Worm (Caenorhabditis elegans) whole organism, young adult: ENCODE measurements around the gene cmtr-2.

Experiments
- B0019.2 ChIP-seq: fragments of 200-800 bp; sonication (Bioruptor generic); conservative IDR thresholded peaks from 2 replicates; pipeline ENCODE4 v1.3.6; 2022; ENCODE audit warnings: missing genetic modification reagents, missing genetic modification characterization, missing compliant biosample characterization
- B0035.1 ChIP-seq: sonication (generic microtip); optimal IDR thresholded peaks from 2 replicates; lab custom pipeline; 2016; ENCODE audit warnings: missing genetic modification characterization, mild to moderate bottlenecking, missing compliant biosample characterization, missing genotype, missing genetic modification reagents
- C06A6.2 ChIP-seq: fragments of 200-800 bp; sonication (Bioruptor generic); conservative IDR thresholded peaks from 2 replicates; pipeline ENCODE4 v1.3.6; 2022; ENCODE audit warnings: missing genetic modification characterization, missing compliant biosample characterization
- K12H6.12 ChIP-seq: fragments of 200-800 bp; sonication (Bioruptor generic); optimal IDR thresholded peaks from 2 replicates; lab custom pipeline; 2018; ENCODE audit warnings: mild to moderate bottlenecking, missing genetic modification characterization, missing compliant biosample characterization
- Y53F4B.3 ChIP-seq: fragments of 200-800 bp; sonication (Bioruptor generic); IDR thresholded peaks from 2 replicates; pipeline ENCODE4 v1.3.6; 2022; ENCODE audit warnings: missing genetic modification reagents, missing genetic modification characterization, missing compliant biosample characterization
- Y53G8AR.9 ChIP-seq: fragments of 200-800 bp; sonication (Bioruptor generic); conservative IDR thresholded peaks from 2 replicates; pipeline ENCODE4 v1.3.6; 2022; ENCODE audit warnings: missing genetic modification reagents, missing genetic modification characterization, missing compliant biosample characterization
- akir-1 ChIP-seq: fragments of 200-800 bp; sonication (Bioruptor generic); optimal IDR thresholded peaks from 2 replicates; lab custom pipeline; 2018; ENCODE audit warnings: mild to moderate bottlenecking, missing genetic modification characterization, moderate library complexity, missing compliant biosample characterization
- ama-1 ChIP-seq, 3 experiments: fragments of 150-350 bp in 1 of 3; sonication (generic microtip) in 2 of 3; optimal IDR thresholded peaks; 2 replicates each; lab custom pipeline; 2014 to 2018; ENCODE audit warnings: missing biosample characterization in 2 of 3, missing genetic modification characterization in 2 of 3, missing genetic modification reagents in 2 of 3
- aptf-3 ChIP-seq: fragments of 200-800 bp; sonication (Bioruptor generic); IDR thresholded peaks from 2 replicates; pipeline ENCODE4 v1.3.6; 2022; ENCODE audit warnings: missing genetic modification characterization, missing compliant biosample characterization
- atf-7 ChIP-seq: sonication (generic microtip); optimal IDR thresholded peaks from 2 replicates; lab custom pipeline; 2017; ENCODE audit warnings: mild to moderate bottlenecking, missing genetic modification characterization, missing compliant biosample characterization
- athp-1 ChIP-seq: sonication (generic microtip); optimal IDR thresholded peaks from 2 replicates; lab custom pipeline; 2017; ENCODE audit warnings: mild to moderate bottlenecking, missing genetic modification characterization, missing compliant biosample characterization
- attf-3 ChIP-seq: fragments of 200-800 bp; sonication (Bioruptor generic); conservative IDR thresholded peaks from 2 replicates; pipeline ENCODE4 v1.3.6; 2022; ENCODE audit warnings: missing genetic modification reagents, missing genetic modification characterization, missing compliant biosample characterization
- attf-5 ChIP-seq: fragments of 200-800 bp; sonication (Bioruptor generic); optimal IDR thresholded peaks from 2 replicates; lab custom pipeline; 2018; ENCODE audit warnings: mild to moderate bottlenecking, missing genetic modification characterization, missing compliant biosample characterization
- attf-6 ChIP-seq: fragments of 200-800 bp; sonication (Bioruptor generic); IDR thresholded peaks from 2 replicates; pipeline ENCODE4 v1.3.6; 2022; ENCODE audit warnings: missing genetic modification reagents, missing genetic modification characterization, missing compliant biosample characterization
- bed-1 ChIP-seq: fragments of 200-800 bp; sonication (Bioruptor generic); IDR thresholded peaks from 2 replicates; pipeline ENCODE4 v1.3.6; 2022; ENCODE audit warnings: missing genetic modification reagents, missing genetic modification characterization, missing compliant biosample characterization
- bed-2 ChIP-seq: fragments of 200-800 bp; sonication (Bioruptor generic); IDR thresholded peaks from 2 replicates; pipeline ENCODE4 v1.3.6; 2022; ENCODE audit warnings: missing genetic modification reagents, missing genetic modification characterization, missing compliant biosample characterization
- ceh-27 ChIP-seq: fragments of 200-800 bp; sonication (Bioruptor generic); optimal IDR thresholded peaks from 2 replicates; lab custom pipeline; 2018; ENCODE audit warnings: mild to moderate bottlenecking, missing genetic modification characterization, moderate library complexity, missing compliant biosample characterization
- dox-1 ChIP-seq: fragments of 200-800 bp; sonication (Bioruptor generic); IDR thresholded peaks from 2 replicates; pipeline ENCODE4 v1.3.6; 2022; ENCODE audit warnings: missing genetic modification reagents, missing genetic modification characterization, missing compliant biosample characterization
- egl-44 ChIP-seq: fragments of 200-800 bp; sonication (Bioruptor generic); IDR thresholded peaks from 2 replicates; pipeline ENCODE4 v1.3.6; 2022; ENCODE audit warnings: missing genetic modification reagents, missing genetic modification characterization, missing compliant biosample characterization
- him-1 ChIP-seq: sonication (generic microtip); optimal IDR thresholded peaks from 2 replicates; lab custom pipeline; 2016; ENCODE audit warnings: missing genotype, missing genetic modification reagents, missing genetic modification characterization, missing compliant biosample characterization
- hmg-20 ChIP-seq: fragments of 200-800 bp; sonication (Bioruptor generic); IDR thresholded peaks from 2 replicates; pipeline ENCODE4 v1.3.6; 2022; ENCODE audit warnings: missing genetic modification reagents, missing genetic modification characterization, missing compliant biosample characterization
- let-526 ChIP-seq: fragments of 200-800 bp; sonication (Bioruptor generic); IDR thresholded peaks from 2 replicates; pipeline ENCODE4 v1.3.6; 2022; ENCODE audit warnings: missing genetic modification reagents, missing genetic modification characterization, missing compliant biosample characterization
- lin-26 ChIP-seq: fragments of 200-800 bp; sonication (Bioruptor generic); IDR thresholded peaks from 2 replicates; pipeline ENCODE4 v1.3.6; 2022; ENCODE audit warnings: missing genetic modification reagents, missing genetic modification characterization, missing compliant biosample characterization
- lin-35 ChIP-seq, 3 experiments: fragments of 150-350 bp in 2 of 3; sonication (generic microtip) in 1 of 3; optimal IDR thresholded peaks; 2 replicates each; lab custom pipeline; 2014 to 2018; ENCODE audit warnings: missing biosample characterization in 3 of 3, missing genetic modification characterization in 3 of 3, missing genetic modification reagents in 3 of 3
- lin-40 ChIP-seq: sonication (generic microtip); optimal IDR thresholded peaks from 2 replicates; lab custom pipeline; 2016; ENCODE audit warnings: missing genetic modification characterization, mild to moderate bottlenecking, missing compliant biosample characterization, missing genotype, missing genetic modification reagents
- lin-54 ChIP-seq: fragments of 200-800 bp; sonication (Bioruptor generic); optimal IDR thresholded peaks from 2 replicates; lab custom pipeline; 2018; ENCODE audit warnings: mild to moderate bottlenecking, missing genetic modification characterization, missing compliant biosample characterization
- lsy-27 ChIP-seq: sonication (generic microtip); optimal IDR thresholded peaks from 2 replicates; lab custom pipeline; 2017; ENCODE audit warnings: missing genetic modification characterization, mild to moderate bottlenecking, missing compliant biosample characterization, antibody characterized with exemption, missing genotype, borderline replicate concordance; ENCODE audit not compliant: insufficient read depth
- madf-10 ChIP-seq: sonication (generic microtip); optimal IDR thresholded peaks from 2 replicates; lab custom pipeline; 2016; ENCODE audit warnings: mild to moderate bottlenecking, missing genetic modification characterization, missing compliant biosample characterization
- madf-6 ChIP-seq: fragments of 200-800 bp; sonication (Bioruptor generic); IDR thresholded peaks from 2 replicates; pipeline ENCODE4 v1.3.6; 2022; ENCODE audit warnings: missing genetic modification reagents, missing genetic modification characterization, missing compliant biosample characterization
- madf-8 ChIP-seq: fragments of 200-800 bp; sonication (Bioruptor generic); conservative IDR thresholded peaks from 2 replicates; pipeline ENCODE4 v1.3.6; 2022; ENCODE audit warnings: missing genetic modification reagents, missing genetic modification characterization, missing compliant biosample characterization
- mxl-1 ChIP-seq: sonication (generic microtip); optimal IDR thresholded peaks from 2 replicates; lab custom pipeline; 2016; ENCODE audit warnings: missing genetic modification characterization, missing compliant biosample characterization
- nfya-1 ChIP-seq: sonication (generic microtip); optimal IDR thresholded peaks from 2 replicates; lab custom pipeline; 2017; ENCODE audit warnings: antibody characterized with exemption, missing compliant biosample characterization, missing genetic modification characterization, borderline replicate concordance; ENCODE audit not compliant: insufficient read depth
- nhr-120 ChIP-seq: fragments of 200-800 bp; sonication (Bioruptor generic); IDR thresholded peaks from 2 replicates; pipeline ENCODE4 v1.3.6; 2022; ENCODE audit warnings: missing genetic modification characterization, missing compliant biosample characterization
- nhr-90 ChIP-seq: sonication (generic microtip); optimal IDR thresholded peaks from 2 replicates; lab custom pipeline; 2016; ENCODE audit warnings: missing genotype, mild to moderate bottlenecking, missing genetic modification characterization, missing compliant biosample characterization
- pha-4 ChIP-seq: fragments of 150-350 bp; sonication (generic microtip); optimal IDR thresholded peaks from 2 replicates; lab custom pipeline; 2014; ENCODE audit warnings: missing biosample characterization, missing genetic modification reagents, missing genetic modification characterization
- rpc-1 ChIP-seq, 2 experiments: fragments of 150-350 bp in 1 of 2; sonication (generic microtip) in 1 of 2; optimal IDR thresholded peaks; 2 replicates each; lab custom pipeline; 2014 to 2018; ENCODE audit warnings: missing biosample characterization in 1 of 2, missing genetic modification characterization in 1 of 2, missing genetic modification reagents in 1 of 2, missing genotype in 1 of 2
- sea-2 ChIP-seq: fragments of 200-800 bp; sonication (Bioruptor generic); IDR thresholded peaks from 2 replicates; pipeline ENCODE4 v1.3.6; 2022; ENCODE audit warnings: missing genetic modification characterization, missing compliant biosample characterization
- snpc-1.1 ChIP-seq: sonication (generic microtip); optimal IDR thresholded peaks from 2 replicates; lab custom pipeline; 2017; ENCODE audit warnings: missing genetic modification characterization, mild to moderate bottlenecking, missing compliant biosample characterization, antibody characterized with exemption, moderate library complexity, missing genotype, missing genetic modification reagents; ENCODE audit not compliant: insufficient read depth
- snpc-4 ChIP-seq, 5 experiments: fragments of 150-350 bp in 1 of 5; sonication (generic microtip) in 4 of 5; optimal IDR thresholded peaks; 2 replicates each; lab custom pipeline; 2014 to 2018; ENCODE audit warnings: missing genetic modification characterization in 5 of 5, missing biosample characterization in 3 of 5, antibody characterized with exemption in 2 of 5, mild to moderate bottlenecking in 2 of 5, missing compliant biosample characterization in 2 of 5, missing genotype in 2 of 5, moderate library complexity in 2 of 5, missing genetic modification reagents in 1 of 5
- somi-1 ChIP-seq: fragments of 200-800 bp; sonication (Bioruptor generic); optimal IDR thresholded peaks from 2 replicates; lab custom pipeline; 2018; ENCODE audit warnings: mild to moderate bottlenecking, missing genetic modification characterization, missing compliant biosample characterization
- sptf-2 ChIP-seq: fragments of 200-800 bp; sonication (Bioruptor generic); optimal IDR thresholded peaks from 2 replicates; lab custom pipeline; 2018; ENCODE audit warnings: mild to moderate bottlenecking, missing genetic modification characterization, missing compliant biosample characterization
- tlf-1 ChIP-seq: fragments of 200-800 bp; sonication (Bioruptor generic); optimal IDR thresholded peaks from 2 replicates; lab custom pipeline; 2018; ENCODE audit warnings: mild to moderate bottlenecking, missing genetic modification characterization, missing compliant biosample characterization
- xnd-1 ChIP-seq: sonication (generic microtip); optimal IDR thresholded peaks from 2 replicates; lab custom pipeline; 2016; ENCODE audit warnings: missing genotype, missing genetic modification reagents, missing genetic modification characterization, missing compliant biosample characterization
- ztf-22 ChIP-seq: fragments of 200-800 bp; sonication (Bioruptor generic); optimal IDR thresholded peaks from 2 replicates; lab custom pipeline; 2018; ENCODE audit warnings: mild to moderate bottlenecking, missing genetic modification characterization, moderate library complexity, missing compliant biosample characterization
- ztf-26 ChIP-seq: sonication (generic microtip); optimal IDR thresholded peaks from 2 replicates; lab custom pipeline; 2017; ENCODE audit warnings: missing genetic modification characterization, missing compliant biosample characterization
- ztf-3 ChIP-seq: fragments of 200-800 bp; sonication (Bioruptor generic); optimal IDR thresholded peaks from 2 replicates; lab custom pipeline; 2018; ENCODE audit warnings: mild to moderate bottlenecking, missing genetic modification characterization, missing compliant biosample characterization

cmtr-2 gene

DNA sequence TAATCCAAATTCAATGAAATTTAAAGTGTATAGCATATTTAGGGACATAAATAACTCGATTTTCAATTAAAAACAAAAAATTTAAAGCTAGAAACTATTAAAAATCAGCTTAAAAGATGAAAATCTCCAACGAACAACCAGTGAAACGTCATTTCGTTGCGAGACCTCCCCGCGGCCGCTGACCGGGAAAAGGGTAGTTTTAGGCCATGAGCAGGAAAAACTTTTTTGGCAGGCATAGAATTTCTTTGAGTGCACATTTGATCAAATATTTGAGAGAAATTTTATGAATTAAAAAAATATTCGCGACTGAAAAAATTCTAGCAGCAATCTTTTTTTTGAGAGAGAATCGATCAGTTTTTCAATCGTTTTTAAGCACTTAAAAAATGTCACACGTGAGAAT lies 10.1 kb downstream of the cmtr-2 start (continued):
- TF ChIP-seq attf-5 (GFP tag; lab: Kevin White, UChicago) (peak; percentile 72), B0035.1 (tag; lab: Kevin White, UChicago) (no peak), C06A6.2 (GFP tag; lab: Robert Waterston, UW) (no peak), tlf-1 (GFP tag; lab: Kevin White, UChicago) (no peak), ztf-22 (GFP tag; lab: Kevin White, UChicago) (no peak), bed-1 (GFP tag; lab: Robert Waterston, UW) (no peak), ztf-3 (GFP tag; lab: Kevin White, UChicago) (no peak), Y53G8AR.9 (no peak), atf-7 (tag; lab: Kevin White, UChicago) (no peak), athp-1 (tag; lab: Kevin White, UChicago) (no peak), attf-6 (GFP tag; lab: Robert Waterston, UW) (no peak), somi-1 (GFP tag; lab: Kevin White, UChicago) (no peak), nhr-90 (tag; lab: Kevin White, UChicago) (no peak), sea-2 (GFP tag; lab: Robert Waterston, UW) (no peak), K12H6.12 (no peak), snpc-1.1 (tag; lab: Kevin White, UChicago) (no peak), hmg-20 (no peak), madf-6 (GFP tag; lab: Robert Waterston, UW) (peak; percentile 83), let-526 (GFP tag; lab: Robert Waterston, UW) (no peak), him-1 (tag; lab: Kevin White, UChicago) (no peak), lin-35 (GFP tag; optimal IDR thresholded peaks at IDR 0.05; lab: Kevin White, UChicago) (no peak), egl-44 (GFP tag; lab: Robert Waterston, UW) (no peak), ztf-26 (tag; lab: Kevin White, UChicago) (no peak), lin-40 (tag; lab: Kevin White, UChicago) (no peak), sptf-2 (GFP tag; lab: Kevin White, UChicago) (no peak), lin-54 (GFP tag; lab: Kevin White, UChicago) (no peak), xnd-1 (tag; lab: Kevin White, UChicago) (peak; percentile 59), snpc-4 (GFP tag; optimal IDR thresholded peaks at IDR 0.05; lab: Kevin White, UChicago) (no peak), snpc-4 (tag; optimal IDR thresholded peaks at IDR 0.05; lab: Kevin White, UChicago) (peak in 1 of 4 experiments; percentile 80), lsy-27 (no peak), akir-1 (GFP tag; lab: Kevin White, UChicago) (no peak), rpc-1 (optimal IDR thresholded peaks at IDR 0.05; lab: Kevin White, UChicago) (no peak), rpc-1 (tag; optimal IDR thresholded peaks at IDR 0.05; lab: Kevin White, UChicago) (no peak), pha-4 (no peak), nhr-120 (GFP tag; lab: Robert Waterston, UW) (no peak), mxl-1 (tag; lab: Kevin White, UChicago) (no peak), ama-1 (optimal IDR thresholded peaks at IDR 0.05; lab: Kevin White, UChicago) (no peak), ama-1 (GFP tag; optimal IDR thresholded peaks at IDR 0.05; lab: Kevin White, UChicago) (no peak), nfya-1 (tag; lab: Kevin White, UChicago) (no peak), Y53F4B.3 (GFP tag; lab: Robert Waterston, UW) (no peak), dox-1 (GFP tag; lab: Robert Waterston, UW) (peak; percentile 81), attf-3 (GFP tag; lab: Robert Waterston, UW) (no peak), aptf-3 (GFP tag; lab: Robert Waterston, UW) (no peak), madf-8 (GFP tag; lab: Robert Waterston, UW) (peak; percentile 83), lin-26 (GFP tag; lab: Robert Waterston, UW) (no peak), madf-10 (no peak), B0019.2 (GFP tag; lab: Robert Waterston, UW) (no peak), bed-2 (GFP tag; lab: Robert Waterston, UW) (no peak), ceh-27 (GFP tag; lab: Kevin White, UChicago) (peak; percentile 4)
